Worm (Caenorhabditis elegans) whole organism, L3 larva: ENCODE results near the gene nas-19.

Source experiments
- ama-1 ChIP-seq: fragments of 150-350 bp; optimal IDR thresholded peaks from 2 replicates; lab custom pipeline; 2018
- ceh-82 ChIP-seq: fragments of 150-350 bp; optimal IDR thresholded peaks from 2 replicates; lab custom pipeline; 2014; ENCODE audit warnings: missing biosample characterization, missing genetic modification characterization
- elt-3 ChIP-seq, 3 experiments: fragments of 150-350 bp in 1 of 3; sonication (generic microtip) in 2 of 3; optimal IDR thresholded peaks; 2 replicates in 2 of 3; 4 replicates in 1 of 3; lab custom pipeline; 2014 to 2017; ENCODE audit warnings: missing biosample characterization in 3 of 3, missing genetic modification characterization in 3 of 3
- jun-1 ChIP-seq: fragments of 150-350 bp; optimal IDR thresholded peaks from 2 replicates; lab custom pipeline; 2014; ENCODE audit warnings: missing biosample characterization, missing genetic modification reagents, missing genetic modification characterization
- lin-15B ChIP-seq: fragments of 150-350 bp; optimal IDR thresholded peaks from 2 replicates; lab custom pipeline; 2014; ENCODE audit warnings: missing biosample characterization, missing genetic modification characterization
- nhr-76 ChIP-seq: fragments of 150-350 bp; sonication (generic microtip); optimal IDR thresholded peaks from 5 replicates; lab custom pipeline; 2014; ENCODE audit warnings: missing biosample characterization, missing genetic modification characterization
- unc-39 ChIP-seq: sonication (generic microtip); optimal IDR thresholded peaks from 4 replicates; lab custom pipeline; 2017; ENCODE audit warnings: missing biosample characterization, missing genetic modification characterization
- unc-62 ChIP-seq: fragments of 150-350 bp; sonication (generic microtip); optimal IDR thresholded peaks from 4 replicates; lab custom pipeline; 2014; ENCODE audit warnings: missing biosample characterization, missing genetic modification reagents, missing genetic modification characterization
- zag-1 ChIP-seq: fragments of 150-350 bp; optimal IDR thresholded peaks from 2 replicates; lab custom pipeline; 2014; ENCODE audit warnings: missing biosample characterization, missing genetic modification characterization
- ztf-11 ChIP-seq: fragments of 150-350 bp; optimal IDR thresholded peaks from 2 replicates; lab custom pipeline; 2014; ENCODE audit warnings: missing biosample characterization, missing genetic modification characterization

DNA sequence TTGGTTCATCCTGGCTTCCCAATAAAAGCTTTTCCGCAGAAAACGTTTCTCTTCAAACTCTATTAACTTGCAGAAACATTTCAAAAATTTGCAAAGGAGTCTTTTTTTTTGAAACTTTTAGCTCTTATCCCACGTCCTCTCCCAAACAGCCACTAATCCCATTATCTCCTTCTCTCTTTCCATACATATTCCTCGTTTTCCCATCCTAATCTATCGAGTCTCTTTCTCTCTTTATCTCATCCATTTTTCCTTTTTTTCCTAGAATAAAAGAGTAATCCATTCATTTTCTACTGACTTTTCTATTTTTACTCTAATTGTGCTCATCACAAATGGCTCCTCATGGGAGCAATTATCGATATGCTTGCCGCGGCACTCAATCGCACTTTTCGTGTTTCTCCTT lies 26.2 kb upstream of the nas-19 start:
- TF ChIP-seq unc-39 (tag; lab: Kevin White, UChicago), result no peak
- no peak for TF ChIP-seq elt-3 (tag; optimal IDR thresholded peaks at IDR 0.05; lab: Kevin White, UChicago)
- TF ChIP-seq ztf-11 (tag; lab: Kevin White, UChicago), result no peak
- no peak for TF ChIP-seq unc-62 (GFP tag; lab: Kevin White, UChicago)
- TF ChIP-seq ceh-82 (tag; lab: Kevin White, UChicago), result no peak
- no peak for TF ChIP-seq jun-1 (tag; lab: Kevin White, UChicago)
- TF ChIP-seq ama-1 (lab: Kevin White, UChicago), result no peak
- no peak for TF ChIP-seq nhr-76
- TF ChIP-seq lin-15B (tag; lab: Kevin White, UChicago), result no peak
- TF ChIP-seq zag-1 (tag; lab: Kevin White, UChicago), result no peak
